Worm (Caenorhabditis elegans) whole organism, late embryonic: ENCODE measurements around the gene F11C1.1.

Experiments used
- C38D4.7 ChIP-seq: fragments of 200-800 bp; sonication (Bioruptor generic); optimal IDR thresholded peaks from 2 replicates; lab custom pipeline; 2018; ENCODE audit warnings: mild to moderate bottlenecking, missing genetic modification characterization, moderate library complexity, missing compliant biosample characterization
- F13H6.1 ChIP-seq: sonication (generic microtip); optimal IDR thresholded peaks from 2 replicates; lab custom pipeline; 2016; ENCODE audit warnings: missing genetic modification characterization, missing compliant biosample characterization
- K02D7.2 ChIP-seq: sonication (generic microtip); optimal IDR thresholded peaks from 2 replicates; lab custom pipeline; 2017; ENCODE audit warnings: mild to moderate bottlenecking, missing genetic modification characterization, missing compliant biosample characterization
- K09A11.1 ChIP-seq: sonication (generic microtip); optimal IDR thresholded peaks from 2 replicates; lab custom pipeline; 2017; ENCODE audit warnings: antibody characterized with exemption, mild to moderate bottlenecking, missing genetic modification characterization, missing compliant biosample characterization; ENCODE audit not compliant: insufficient read depth
- T23F11.4 ChIP-seq: fragments of 200-800 bp; sonication (Bioruptor generic); optimal IDR thresholded peaks from 2 replicates; lab custom pipeline; 2018; ENCODE audit warnings: mild to moderate bottlenecking, missing genetic modification characterization, missing compliant biosample characterization
- Y22D7AL.16 ChIP-seq: sonication (generic microtip); optimal IDR thresholded peaks from 2 replicates; lab custom pipeline; 2016; ENCODE audit warnings: missing genetic modification characterization, missing compliant biosample characterization
- ama-1 ChIP-seq: fragments of 150-350 bp; optimal IDR thresholded peaks from 2 replicates; lab custom pipeline; 2014
- ceh-18 ChIP-seq: sonication (generic microtip); optimal IDR thresholded peaks from 2 replicates; lab custom pipeline; 2016; ENCODE audit warnings: missing genetic modification characterization, missing compliant biosample characterization
- ceh-19 ChIP-seq: fragments of 200-800 bp; sonication (Bioruptor generic); optimal IDR thresholded peaks from 2 replicates; lab custom pipeline; 2018; ENCODE audit warnings: mild to moderate bottlenecking, missing genetic modification characterization, missing compliant biosample characterization
- ceh-22 ChIP-seq: sonication (generic microtip); optimal IDR thresholded peaks from 2 replicates; lab custom pipeline; 2017; ENCODE audit warnings: missing biosample characterization, missing genetic modification characterization
- ceh-30 ChIP-seq: fragments of 150-350 bp; optimal IDR thresholded peaks from 2 replicates; lab custom pipeline; 2014; ENCODE audit warnings: missing biosample characterization, missing genetic modification characterization
- ceh-31 ChIP-seq: sonication (generic microtip); optimal IDR thresholded peaks from 2 replicates; lab custom pipeline; 2016; ENCODE audit warnings: missing genetic modification characterization, missing compliant biosample characterization
- ceh-45 ChIP-seq: fragments of 200-800 bp; sonication (Bioruptor generic); IDR thresholded peaks from 2 replicates; pipeline ENCODE4 v1.3.6; 2022; ENCODE audit warnings: missing genetic modification reagents, missing genetic modification characterization, missing compliant biosample characterization
- ceh-48 ChIP-seq: sonication (generic microtip); optimal IDR thresholded peaks from 2 replicates; lab custom pipeline; 2016; ENCODE audit warnings: missing genetic modification characterization, inconsistent platforms, missing compliant biosample characterization
- ceh-6 ChIP-seq: fragments of 200-800 bp; sonication (Bioruptor generic); optimal IDR thresholded peaks from 2 replicates; lab custom pipeline; 2018; ENCODE audit warnings: mild to moderate bottlenecking, missing genetic modification characterization, missing compliant biosample characterization
- ceh-9 ChIP-seq: sonication (generic microtip); optimal IDR thresholded peaks from 2 replicates; lab custom pipeline; 2016; ENCODE audit warnings: mild to moderate bottlenecking, missing genetic modification characterization, inconsistent platforms, missing compliant biosample characterization
- che-1 ChIP-seq: sonication (generic microtip); optimal IDR thresholded peaks from 2 replicates; lab custom pipeline; 2016; ENCODE audit warnings: mild to moderate bottlenecking, missing genetic modification characterization, missing compliant biosample characterization
- elt-4 ChIP-seq: sonication (generic microtip); optimal IDR thresholded peaks from 2 replicates; lab custom pipeline; 2016; ENCODE audit warnings: missing genetic modification characterization, missing compliant biosample characterization
- ets-4 ChIP-seq: sonication (generic microtip); optimal IDR thresholded peaks from 2 replicates; lab custom pipeline; 2016; ENCODE audit warnings: missing genetic modification characterization, missing compliant biosample characterization
- eyg-1 ChIP-seq: sonication (generic microtip); optimal IDR thresholded peaks from 2 replicates; lab custom pipeline; 2016; ENCODE audit warnings: missing genotype, missing genetic modification characterization, missing compliant biosample characterization
- fkh-6 ChIP-seq: sonication (generic microtip); optimal IDR thresholded peaks from 2 replicates; lab custom pipeline; 2016; ENCODE audit warnings: missing genetic modification characterization, missing compliant biosample characterization
- gmeb-2 ChIP-seq: sonication (generic microtip); optimal IDR thresholded peaks from 2 replicates; lab custom pipeline; 2016; ENCODE audit warnings: missing genetic modification characterization, inconsistent platforms, missing compliant biosample characterization
- hlh-13 ChIP-seq: fragments of 200-800 bp; sonication (Bioruptor generic); optimal IDR thresholded peaks from 2 replicates; lab custom pipeline; 2018; ENCODE audit warnings: mild to moderate bottlenecking, missing genetic modification characterization, missing compliant biosample characterization
- hlh-15 ChIP-seq: sonication (generic microtip); optimal IDR thresholded peaks from 2 replicates; lab custom pipeline; 2016; ENCODE audit warnings: missing genetic modification characterization, missing compliant biosample characterization
- hlh-6 ChIP-seq: sonication (generic microtip); optimal IDR thresholded peaks from 2 replicates; lab custom pipeline; 2016; ENCODE audit warnings: missing genotype, missing genetic modification characterization, missing compliant biosample characterization
- mec-3 ChIP-seq: sonication (generic microtip); optimal IDR thresholded peaks from 2 replicates; lab custom pipeline; 2016; ENCODE audit warnings: borderline replicate concordance, missing genetic modification characterization, missing compliant biosample characterization
- nhr-11 ChIP-seq: fragments of 150-350 bp; optimal IDR thresholded peaks from 2 replicates; lab custom pipeline; 2014; ENCODE audit warnings: missing biosample characterization, missing genetic modification characterization
- nhr-232 ChIP-seq: sonication (generic microtip); optimal IDR thresholded peaks from 2 replicates; lab custom pipeline; 2016; ENCODE audit warnings: missing genetic modification characterization, missing compliant biosample characterization
- odd-2 ChIP-seq: sonication (generic microtip); optimal IDR thresholded peaks from 2 replicates; lab custom pipeline; 2017; ENCODE audit warnings: antibody characterized with exemption, mild to moderate bottlenecking, missing genetic modification characterization, missing compliant biosample characterization
- pag-3 ChIP-seq: sonication (generic microtip); optimal IDR thresholded peaks from 2 replicates; lab custom pipeline; 2016; ENCODE audit warnings: missing compliant biosample characterization, missing genetic modification characterization, borderline replicate concordance
- pat-9 ChIP-seq: fragments of 200-800 bp; sonication (Bioruptor generic); optimal IDR thresholded peaks from 2 replicates; lab custom pipeline; 2018; ENCODE audit warnings: mild to moderate bottlenecking, missing genetic modification characterization, moderate library complexity, missing compliant biosample characterization
- pax-1 ChIP-seq: fragments of 150-350 bp; optimal IDR thresholded peaks from 2 replicates; lab custom pipeline; 2014; ENCODE audit warnings: missing biosample characterization, missing genetic modification characterization
- pha-2 ChIP-seq: sonication (generic microtip); optimal IDR thresholded peaks from 2 replicates; lab custom pipeline; 2017; ENCODE audit warnings: mild to moderate bottlenecking, missing genetic modification characterization, missing compliant biosample characterization
- pha-4 ChIP-seq: fragments of 150-350 bp; optimal IDR thresholded peaks from 2 replicates; lab custom pipeline; 2018; ENCODE audit warnings: missing biosample characterization, missing genetic modification reagents, missing genetic modification characterization
- pqm-1 ChIP-seq: sonication (generic microtip); optimal IDR thresholded peaks from 2 replicates; lab custom pipeline; 2016; ENCODE audit warnings: missing genetic modification characterization, missing compliant biosample characterization
- sdc-2 ChIP-seq: sonication (generic microtip); optimal IDR thresholded peaks from 2 replicates; lab custom pipeline; 2016; ENCODE audit warnings: missing genotype, missing genetic modification characterization, missing compliant biosample characterization
- sox-2 ChIP-seq: fragments of 200-800 bp; sonication (Bioruptor generic); IDR thresholded peaks from 2 replicates; pipeline ENCODE4 v1.3.6; 2022; ENCODE audit warnings: missing genetic modification reagents, missing genetic modification characterization, missing compliant biosample characterization
- sox-4 ChIP-seq: sonication (generic microtip); optimal IDR thresholded peaks from 2 replicates; lab custom pipeline; 2017; ENCODE audit warnings: mild to moderate bottlenecking, missing genetic modification characterization, inconsistent platforms, missing compliant biosample characterization
- syd-9 ChIP-seq: sonication (generic microtip); optimal IDR thresholded peaks from 2 replicates; lab custom pipeline; 2016; ENCODE audit warnings: mild to moderate bottlenecking, missing genetic modification characterization, moderate library complexity, missing compliant biosample characterization
- tbx-2 ChIP-seq: sonication (generic microtip); optimal IDR thresholded peaks from 2 replicates; lab custom pipeline; 2016; ENCODE audit warnings: missing genetic modification characterization, missing compliant biosample characterization
- tbx-7 ChIP-seq: sonication (generic microtip); optimal IDR thresholded peaks from 2 replicates; lab custom pipeline; 2016; ENCODE audit warnings: missing genotype, missing genetic modification characterization, missing compliant biosample characterization
- ttx-3 ChIP-seq: sonication (generic microtip); optimal IDR thresholded peaks from 2 replicates; lab custom pipeline; 2016; ENCODE audit warnings: missing genetic modification reagents, missing genetic modification characterization, missing compliant biosample characterization
- unc-42 ChIP-seq: sonication (generic microtip); optimal IDR thresholded peaks from 2 replicates; lab custom pipeline; 2016; ENCODE audit warnings: missing genotype, missing genetic modification characterization, missing compliant biosample characterization
- unc-86 ChIP-seq: sonication (generic microtip); optimal IDR thresholded peaks from 2 replicates; lab custom pipeline; 2016; ENCODE audit warnings: missing genetic modification characterization, missing compliant biosample characterization

F11C1.1 gene

ce11 chrX:13006328-13006727, 15.9 kb upstream of the F11C1.1 start:
- TF ChIP-seq nhr-232 = no peak
- TF ChIP-seq K09A11.1 (tag; lab: Kevin White, UChicago) = no peak
- no peak for TF ChIP-seq eyg-1 (tag; lab: Kevin White, UChicago)
- no peak for TF ChIP-seq pha-2 (tag; lab: Kevin White, UChicago)
- no peak for TF ChIP-seq ceh-18 (tag; lab: Kevin White, UChicago)
- TF ChIP-seq nhr-11 (tag; lab: Kevin White, UChicago) = no peak
- no peak for TF ChIP-seq ets-4 (tag; lab: Kevin White, UChicago)
- TF ChIP-seq ceh-30 (tag; lab: Kevin White, UChicago) = no peak
- TF ChIP-seq fkh-6 = no peak
- TF ChIP-seq ceh-45 (GFP tag; lab: Robert Waterston, UW) = no peak
- no peak for TF ChIP-seq sox-2 (GFP tag; lab: Robert Waterston, UW)
- TF ChIP-seq ceh-48 (tag; lab: Kevin White, UChicago) = no peak
- TF ChIP-seq, all 69 proteins: peak for 0

DNA sequence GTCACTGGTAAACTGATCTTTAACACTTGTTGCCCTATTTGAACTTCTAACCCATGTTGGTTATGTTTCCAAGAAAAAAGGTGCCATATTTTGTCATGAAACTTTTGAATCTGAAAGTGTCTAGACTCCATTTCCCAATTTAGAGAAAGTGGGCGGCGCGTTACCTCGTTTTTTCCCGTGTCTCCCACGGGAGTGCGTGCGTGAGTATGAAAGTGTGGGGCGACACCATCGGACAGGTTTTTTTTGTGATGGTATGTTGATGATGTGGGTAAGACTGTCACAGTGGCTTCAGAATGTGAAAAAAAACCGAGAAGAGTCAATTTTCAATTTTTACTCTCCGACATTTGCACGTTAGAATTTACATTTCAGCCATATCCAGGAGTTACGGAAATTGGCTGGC, 15.4 kb upstream of the F11C1.1 start:
- no peak for TF ChIP-seq ets-4 (tag; lab: Kevin White, UChicago)
- TF ChIP-seq ama-1 = no peak
- no peak for TF ChIP-seq pat-9 (tag; lab: Kevin White, UChicago)
- TF ChIP-seq pag-3 (tag; lab: Kevin White, UChicago) = no peak
- TF ChIP-seq hlh-6 (tag; lab: Kevin White, UChicago) = no peak
- TF ChIP-seq sox-2 (GFP tag; lab: Robert Waterston, UW) = no peak
- TF ChIP-seq pqm-1 (tag; lab: Kevin White, UChicago) = no peak
- TF ChIP-seq F13H6.1 (tag; lab: Kevin White, UChicago) = no peak
- TF ChIP-seq Y22D7AL.16 = no peak
- no peak for TF ChIP-seq ceh-19 (GFP tag; lab: Kevin White, UChicago)
- TF ChIP-seq ceh-9 (tag; lab: Kevin White, UChicago) = no peak
- no peak for TF ChIP-seq ceh-31 (tag; lab: Kevin White, UChicago)
- TF ChIP-seq tbx-7 (tag; lab: Kevin White, UChicago) = no peak
- TF ChIP-seq tbx-2 (tag; lab: Kevin White, UChicago) = no peak
- no peak for TF ChIP-seq pha-4
- no peak for TF ChIP-seq ttx-3 (tag; lab: Kevin White, UChicago)
- TF ChIP-seq gmeb-2 (tag; lab: Kevin White, UChicago) = no peak

DNA sequence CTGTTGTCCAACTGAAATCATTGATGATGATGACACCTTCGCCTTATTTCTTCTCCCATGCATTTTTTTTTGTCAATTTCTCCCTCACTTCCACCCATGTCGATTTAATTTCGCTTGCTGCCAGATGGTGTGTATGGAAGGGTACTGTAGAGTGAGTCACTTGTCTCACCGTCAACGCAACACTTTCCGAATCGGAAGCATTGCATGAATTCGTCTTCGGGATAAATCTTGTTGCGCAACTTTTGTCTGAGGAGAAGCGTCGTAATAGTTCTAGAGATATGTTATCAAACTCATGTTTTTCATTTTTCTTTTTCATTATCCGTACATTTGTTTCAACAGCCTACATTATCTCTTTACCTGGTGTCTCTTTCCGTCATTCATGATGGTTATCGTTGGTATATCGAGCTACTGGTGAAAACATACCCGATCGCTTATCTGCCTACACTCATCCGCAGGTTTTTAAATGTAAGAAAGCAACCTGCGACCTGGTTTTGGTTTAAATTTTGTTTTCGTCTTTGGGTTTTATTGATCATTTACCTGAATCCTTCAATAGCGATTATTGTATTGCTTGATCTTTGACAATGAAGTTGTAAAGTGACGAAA, 14.2 kb upstream of the F11C1.1 start:
- TF ChIP-seq ceh-31 (tag; lab: Kevin White, UChicago) (no peak), mec-3 (no peak), ceh-48 (tag; lab: Kevin White, UChicago) (no peak), hlh-13 (no peak), elt-4 (tag; lab: Kevin White, UChicago) (no peak), unc-86 (no peak), K02D7.2 (no peak), sox-2 (GFP tag; lab: Robert Waterston, UW) (no peak), sox-4 (tag; lab: Kevin White, UChicago) (no peak), eyg-1 (tag; lab: Kevin White, UChicago) (no peak), C38D4.7 (GFP tag; lab: Kevin White, UChicago) (no peak), unc-42 (tag; lab: Kevin White, UChicago) (no peak), hlh-15 (no peak), nhr-232 (no peak), pqm-1 (tag; lab: Kevin White, UChicago) (no peak), gmeb-2 (tag; lab: Kevin White, UChicago) (no peak), pax-1 (tag; lab: Kevin White, UChicago) (no peak)

DNA sequence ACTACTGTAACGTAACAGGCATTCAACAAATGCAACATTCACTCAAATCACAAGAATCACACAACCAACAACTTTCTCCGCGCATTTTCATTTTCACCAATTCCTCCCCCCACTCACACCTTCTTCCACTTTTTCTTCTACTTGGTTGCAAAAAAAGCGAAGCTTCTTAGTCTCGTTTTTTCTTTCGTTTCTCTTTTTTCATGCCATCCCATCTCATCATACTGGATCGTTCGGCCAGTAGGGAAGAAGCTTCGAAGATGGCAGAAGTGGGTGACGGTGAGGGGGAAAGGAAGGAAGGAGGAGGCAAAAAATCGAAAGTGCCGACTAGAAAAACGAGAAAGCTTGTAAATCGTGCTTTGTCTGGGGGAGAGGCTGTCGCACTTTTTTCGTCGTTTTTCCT, 12.7 kb upstream of the F11C1.1 start:
- TF ChIP-seq ceh-22 (tag; lab: Kevin White, UChicago) (no peak), ets-4 (tag; lab: Kevin White, UChicago) (no peak), pat-9 (tag; lab: Kevin White, UChicago) (no peak), ceh-6 (GFP tag; lab: Kevin White, UChicago) (no peak), sdc-2 (tag; lab: Kevin White, UChicago) (no peak), syd-9 (tag; lab: Kevin White, UChicago) (no peak), eyg-1 (tag; lab: Kevin White, UChicago) (no peak), hlh-13 (no peak), T23F11.4 (GFP tag; lab: Kevin White, UChicago) (no peak), odd-2 (no peak), ceh-18 (tag; lab: Kevin White, UChicago) (no peak), hlh-6 (tag; lab: Kevin White, UChicago) (no peak), che-1 (tag; lab: Kevin White, UChicago) (no peak)
